Fruit fly (Drosophila melanogaster) whole organism, pupa: Measurements from ENCODE around the gene CG7457.

Source experiments
- CG10348 ChIP-seq: fragments of 200-800 bp; sonication (Bioruptor generic); IDR thresholded peaks from 2 replicates; pipeline ENCODE4 v1.3.6; 2022; ENCODE audit warnings: missing biosample characterization, missing genetic modification characterization
- CG12605 ChIP-seq: fragments of 200-800 bp; sonication (Bioruptor generic); IDR thresholded peaks from 2 replicates; pipeline ENCODE4 v1.3.6; 2022; ENCODE audit warnings: missing biosample characterization, missing genetic modification characterization
- CG13204 ChIP-seq: fragments of 200-800 bp; sonication (Bioruptor generic); optimal IDR thresholded peaks from 2 replicates; lab custom pipeline; 2018; ENCODE audit warnings: missing biosample characterization, mild to moderate bottlenecking, missing genetic modification characterization, moderate library complexity
- CG14655 ChIP-seq: fragments of 200-800 bp; sonication (Bioruptor generic); optimal IDR thresholded peaks from 3 replicates; lab custom pipeline; 2017; ENCODE audit warnings: mild to moderate bottlenecking, missing biosample characterization, missing genetic modification reagents, missing genetic modification characterization
- CG15710 ChIP-seq: fragments of 200-800 bp; sonication (Bioruptor generic); optimal IDR thresholded peaks from 2 replicates; lab custom pipeline; 2018; ENCODE audit warnings: missing biosample characterization, mild to moderate bottlenecking, missing genetic modification characterization, moderate library complexity
- CG17806 ChIP-seq: fragments of 200-800 bp; sonication (Bioruptor generic); optimal IDR thresholded peaks from 2 replicates; lab custom pipeline; 2018; ENCODE audit warnings: missing biosample characterization, mild to moderate bottlenecking, missing genetic modification characterization, moderate library complexity
- CG32121 ChIP-seq: fragments of 200-800 bp; sonication (Bioruptor generic); IDR thresholded peaks from 2 replicates; pipeline ENCODE4 v1.3.6; 2022; ENCODE audit warnings: missing biosample characterization, missing genetic modification characterization
- CG34367 ChIP-seq: fragments of 200-800 bp; sonication (Bioruptor generic); optimal IDR thresholded peaks from 2 replicates; lab custom pipeline; 2018; ENCODE audit warnings: missing biosample characterization, mild to moderate bottlenecking, missing genetic modification characterization
- CG4496 ChIP-seq: fragments of 200-800 bp; sonication (Bioruptor generic); IDR thresholded peaks from 3 replicates; pipeline ENCODE4 v1.3.6; 2022; ENCODE audit warnings: missing biosample characterization, missing genetic modification characterization
- CG8159 ChIP-seq: fragments of 200-800 bp; sonication (Bioruptor generic); optimal IDR thresholded peaks from 3 replicates; lab custom pipeline; 2018; ENCODE audit warnings: missing biosample characterization, mild to moderate bottlenecking, missing genetic modification characterization, moderate library complexity
- CG8301 ChIP-seq: fragments of 200-800 bp; sonication (Bioruptor generic); optimal IDR thresholded peaks from 2 replicates; lab custom pipeline; 2018; ENCODE audit warnings: missing biosample characterization, mild to moderate bottlenecking, missing genetic modification characterization
- CG9948 ChIP-seq: fragments of 200-800 bp; sonication (Bioruptor generic); optimal IDR thresholded peaks from 2 replicates; lab custom pipeline; 2018; ENCODE audit warnings: missing biosample characterization, mild to moderate bottlenecking, missing genetic modification characterization, moderate library complexity
- D1 ChIP-seq: fragments of 200-800 bp; sonication (Bioruptor generic); optimal IDR thresholded peaks from 2 replicates; lab custom pipeline; 2018; ENCODE audit warnings: missing biosample characterization, mild to moderate bottlenecking, missing genetic modification characterization, moderate library complexity
- EcR ChIP-seq: fragments of 200-800 bp; sonication (Bioruptor generic); optimal IDR thresholded peaks from 3 replicates; lab custom pipeline; 2019; ENCODE audit warnings: missing biosample characterization, missing genetic modification characterization, mild to moderate bottlenecking, moderate library complexity, missing genetic modification reagents
- Ets98B ChIP-seq: fragments of 200-800 bp; sonication (Bioruptor generic); IDR thresholded peaks from 2 replicates; pipeline ENCODE4 v1.3.6; 2022; ENCODE audit warnings: missing biosample characterization, missing genetic modification characterization
- Pif1A ChIP-seq: fragments of 200-800 bp; sonication (Bioruptor generic); optimal IDR thresholded peaks from 3 replicates; lab custom pipeline; 2016; ENCODE audit warnings: missing biosample characterization, missing genetic modification characterization
- Pif1B ChIP-seq: fragments of 200-800 bp; sonication (Bioruptor generic); optimal IDR thresholded peaks from 3 replicates; lab custom pipeline; 2016; ENCODE audit warnings: missing biosample characterization, missing genetic modification characterization
- Snoo ChIP-seq: fragments of 200-800 bp; sonication (Bioruptor generic); optimal IDR thresholded peaks from 3 replicates; lab custom pipeline; 2017; ENCODE audit warnings: missing biosample characterization, mild to moderate bottlenecking, missing genetic modification characterization, inconsistent platforms
- fd96Ca ChIP-seq: fragments of 200-800 bp; sonication (Bioruptor generic); IDR thresholded peaks from 3 replicates; pipeline ENCODE4 v1.3.6; 2022; ENCODE audit warnings: missing biosample characterization, missing genetic modification characterization
- gl ChIP-seq: fragments of 200-800 bp; sonication (Bioruptor generic); optimal IDR thresholded peaks from 2 replicates; lab custom pipeline; 2018; ENCODE audit warnings: missing biosample characterization, mild to moderate bottlenecking, missing genetic modification characterization
- rn ChIP-seq: fragments of 200-800 bp; sonication (Bioruptor generic); IDR thresholded peaks from 2 replicates; pipeline ENCODE4 v1.3.6; 2022; ENCODE audit warnings: missing biosample characterization, missing genetic modification characterization

CG7457 gene

dm6 chr3L:7726285-7726684 is at the start of gene CG7457:
Gene CG7457 (minus strand): TSS chr3L:7726473.
- TF ChIP-seq Pif1A (GFP tag; lab: Kevin White, UChicago), result no peak
- no peak for TF ChIP-seq Snoo (tag; lab: Kevin White, UChicago)
- no peak for TF ChIP-seq CG10348 (GFP tag; lab: Robert Waterston, UW)
- TF ChIP-seq Pif1B (GFP tag; lab: Kevin White, UChicago), result no peak
- TF ChIP-seq, all 21 proteins: peak for 0

dm6 chr3L:7775365-7775905 is 49.2 kb upstream of the CG7457 start, which contains the start of gene Clk:
Gene Clk (minus strand): TSS chr3L:7775603.
- TF ChIP-seq CG15710 (tag; lab: Kevin White, UChicago) (no peak), CG17806 (tag; lab: Kevin White, UChicago) (no peak), CG12605 (no peak), CG10348 (GFP tag; lab: Robert Waterston, UW) (no peak), Snoo (tag; lab: Kevin White, UChicago) (no peak), gl (no peak), CG34367 (tag; lab: Kevin White, UChicago) (no peak), rn (no peak), Ets98B (GFP tag; lab: Robert Waterston, UW) (no peak), CG14655 (GFP tag; lab: Kevin White, UChicago) (no peak), CG8301 (tag; lab: Kevin White, UChicago) (no peak), Pif1B (GFP tag; lab: Kevin White, UChicago) (no peak), CG9948 (tag; lab: Kevin White, UChicago) (no peak), Pif1A (GFP tag; lab: Kevin White, UChicago) (no peak)

dm6 chr3L:7774698-7775097 is 48.4 kb upstream of the CG7457 start:
- TF ChIP-seq Snoo (tag; lab: Kevin White, UChicago) (no peak), CG17806 (tag; lab: Kevin White, UChicago) (no peak), Pif1A (GFP tag; lab: Kevin White, UChicago) (no peak), CG4496 (GFP tag; lab: Robert Waterston, UW) (no peak), Pif1B (GFP tag; lab: Kevin White, UChicago) (no peak), CG15710 (tag; lab: Kevin White, UChicago) (no peak), Ets98B (GFP tag; lab: Robert Waterston, UW) (no peak), CG8301 (tag; lab: Kevin White, UChicago) (no peak), D1 (tag; lab: Kevin White, UChicago) (no peak), gl (no peak), CG12605 (no peak), EcR (GFP tag; lab: Kevin White, UChicago) (no peak), CG13204 (GFP tag; lab: Kevin White, UChicago) (no peak), CG34367 (tag; lab: Kevin White, UChicago) (no peak)

dm6 chr3L:7773529-7773928 is 47.3 kb upstream of the CG7457 start:
- TF ChIP-seq CG4496 (GFP tag; lab: Robert Waterston, UW) (no peak), CG8159 (tag; lab: Kevin White, UChicago) (no peak), CG14655 (GFP tag; lab: Kevin White, UChicago) (no peak), Pif1B (GFP tag; lab: Kevin White, UChicago) (no peak), CG8301 (tag; lab: Kevin White, UChicago) (no peak), CG13204 (GFP tag; lab: Kevin White, UChicago) (no peak), CG34367 (tag; lab: Kevin White, UChicago) (no peak), Ets98B (GFP tag; lab: Robert Waterston, UW) (no peak), CG32121 (no peak), gl (no peak), D1 (tag; lab: Kevin White, UChicago) (no peak), CG10348 (GFP tag; lab: Robert Waterston, UW) (no peak), CG9948 (tag; lab: Kevin White, UChicago) (no peak), CG15710 (tag; lab: Kevin White, UChicago) (no peak), EcR (GFP tag; lab: Kevin White, UChicago) (no peak), Pif1A (GFP tag; lab: Kevin White, UChicago) (no peak), fd96Ca (GFP tag; lab: Robert Waterston, UW) (no peak), rn (no peak)

dm6 chr3L:7772160-7772798 is 46.0 kb upstream of the CG7457 start:
- no peak for TF ChIP-seq CG34367 (tag; lab: Kevin White, UChicago)
- TF ChIP-seq, all 21 proteins: peak for 0

- TF ChIP-seq CG10348 (GFP tag; lab: Robert Waterston, UW) (no peak), CG9948 (tag; lab: Kevin White, UChicago) (no peak), fd96Ca (GFP tag; lab: Robert Waterston, UW) (no peak), rn (no peak), CG15710 (tag; lab: Kevin White, UChicago) (no peak), CG4496 (GFP tag; lab: Robert Waterston, UW) (no peak), Ets98B (GFP tag; lab: Robert Waterston, UW) (no peak), CG32121 (no peak), CG12605 (no peak), CG34367 (tag; lab: Kevin White, UChicago) (no peak)
- TF ChIP-seq, all 21 proteins: peak for 0
These were observed 42.0 kb upstream of the CG7457 start, which contains the start of gene CG32371 for dm6 chr3L:7768252-7768651. Gene CG32371 (minus strand): TSS chr3L:7768352.
